Fruit fly (Drosophila melanogaster) whole organism, embryonic: ENCODE measurements around the gene Tyler.

Experiments used
- CG10321 ChIP-seq: fragments of 200-800 bp; sonication (Bioruptor generic); IDR thresholded peaks from 2 replicates; pipeline ENCODE4 v1.3.6; 2022; ENCODE audit warnings: missing biosample characterization, missing genetic modification characterization
- CG11093 ChIP-seq: fragments of 200-800 bp; sonication (Bioruptor generic); IDR thresholded peaks from 3 replicates; pipeline ENCODE4 v1.3.6; 2022; ENCODE audit warnings: missing biosample characterization, missing genetic modification characterization
- CG11247 ChIP-seq: fragments of 200-800 bp; sonication (Bioruptor generic); IDR thresholded peaks from 2 replicates; pipeline ENCODE4 v1.3.6; 2022; ENCODE audit warnings: missing biosample characterization, missing genetic modification characterization
- CG12769 ChIP-seq: fragments of 200-800 bp; sonication (Bioruptor generic); optimal IDR thresholded peaks from 2 replicates; lab custom pipeline; 2019; ENCODE audit warnings: missing biosample characterization, mild to moderate bottlenecking, missing genetic modification characterization, moderate library complexity
- CG13296 ChIP-seq: fragments of 200-800 bp; sonication (Bioruptor generic); optimal IDR thresholded peaks from 3 replicates; lab custom pipeline; 2018; ENCODE audit warnings: missing biosample characterization, mild to moderate bottlenecking, missing genetic modification characterization
- CG15269 ChIP-seq: fragments of 200-800 bp; sonication (Bioruptor generic); optimal IDR thresholded peaks from 2 replicates; lab custom pipeline; 2018; ENCODE audit warnings: missing biosample characterization, mild to moderate bottlenecking, missing genetic modification characterization, moderate library complexity
- CG1832 ChIP-seq: fragments of 200-800 bp; sonication (Bioruptor generic); optimal IDR thresholded peaks from 2 replicates; lab custom pipeline; 2017; ENCODE audit warnings: missing biosample characterization, mild to moderate bottlenecking, missing genetic modification characterization, inconsistent platforms
- CG32767 ChIP-seq: fragments of 200-800 bp; sonication (Bioruptor generic); IDR thresholded peaks from 2 replicates; pipeline ENCODE4 v1.3.6; 2022; ENCODE audit warnings: missing biosample characterization, missing genetic modification characterization
- CG33557 ChIP-seq: fragments of 200-800 bp; sonication (Bioruptor generic); optimal IDR thresholded peaks from 2 replicates; lab custom pipeline; 2019; ENCODE audit warnings: missing biosample characterization, mild to moderate bottlenecking, missing genetic modification characterization, moderate library complexity
- CG3995 ChIP-seq: fragments of 200-800 bp; sonication (Bioruptor generic); optimal IDR thresholded peaks from 3 replicates; lab custom pipeline; 2016; ENCODE audit warnings: missing biosample characterization, missing genetic modification characterization
- CG42726 ChIP-seq: fragments of 200-800 bp; sonication (Bioruptor generic); IDR thresholded peaks from 2 replicates; pipeline ENCODE4 v1.3.6; 2022; ENCODE audit warnings: missing biosample characterization, missing genetic modification characterization; ENCODE audit not compliant: partially characterized antibody
- CG7357 ChIP-seq: fragments of 200-800 bp; sonication (Bioruptor generic); IDR thresholded peaks from 3 replicates; pipeline ENCODE4 v1.3.6; 2022; ENCODE audit warnings: missing biosample characterization, missing genetic modification characterization
- CG7928 ChIP-seq: fragments of 200-800 bp; sonication (Bioruptor generic); optimal IDR thresholded peaks from 2 replicates; lab custom pipeline; 2017; ENCODE audit warnings: missing biosample characterization, mild to moderate bottlenecking, missing genetic modification characterization
- CG7963 ChIP-seq: fragments of 200-800 bp; sonication (Bioruptor generic); IDR thresholded peaks from 3 replicates; pipeline ENCODE4 v1.3.6; 2022; ENCODE audit warnings: missing biosample characterization, missing genetic modification characterization; ENCODE audit not compliant: partially characterized antibody
- CG8478 ChIP-seq: fragments of >200 bp; optimal IDR thresholded peaks from 2 replicates; lab custom pipeline; 2018
- Dbx ChIP-seq: fragments of 200-800 bp; sonication (Bioruptor generic); IDR thresholded peaks from 3 replicates; pipeline ENCODE4 v1.3.6; 2022; ENCODE audit warnings: missing biosample characterization, missing genetic modification characterization
- Dll ChIP-seq: fragments of 200-800 bp; sonication (Bioruptor generic); IDR thresholded peaks from 4 replicates; pipeline ENCODE4 v1.3.6; 2022; ENCODE audit warnings: missing biosample characterization, missing genetic modification characterization; ENCODE audit not compliant: partially characterized antibody
- Eip74EF ChIP-seq, 2 experiments: fragments of 200-800 bp in 1 of 2; fragments of >200 bp in 1 of 2; sonication (Bioruptor generic) in 1 of 2; optimal IDR thresholded peaks; 2 replicates each; lab custom pipeline; 2017 to 2019; ENCODE audit warnings: missing biosample characterization in 2 of 2, missing genetic modification characterization in 2 of 2, mild to moderate bottlenecking in 1 of 2, moderate library complexity in 1 of 2
- HmgZ ChIP-seq: fragments of 200-800 bp; sonication (Bioruptor generic); optimal IDR thresholded peaks from 2 replicates; lab custom pipeline; 2018; ENCODE audit warnings: missing biosample characterization, mild to moderate bottlenecking, missing genetic modification characterization
- Hr51 ChIP-seq, 2 experiments: fragments of 200-800 bp; sonication (Bioruptor generic); optimal IDR thresholded peaks; 2 replicates in 1 of 2; 3 replicates in 1 of 2; lab custom pipeline; 2016 to 2018; ENCODE audit warnings: missing biosample characterization in 2 of 2, missing genetic modification characterization in 2 of 2, mild to moderate bottlenecking in 1 of 2, moderate library complexity in 1 of 2
- MESR4 ChIP-seq: fragments of 200-800 bp; sonication (Bioruptor generic); optimal IDR thresholded peaks from 2 replicates; lab custom pipeline; 2018; ENCODE audit warnings: missing biosample characterization, mild to moderate bottlenecking, missing genetic modification characterization, moderate library complexity
- MTF-1 ChIP-seq: fragments of 200-800 bp; sonication (Bioruptor generic); optimal IDR thresholded peaks from 2 replicates; lab custom pipeline; 2018; ENCODE audit warnings: missing biosample characterization, mild to moderate bottlenecking, missing genetic modification characterization, borderline replicate concordance
- Med ChIP-seq: fragments of 200-800 bp; sonication (Bioruptor generic); peaks from one replicate; lab custom pipeline; 2016; ENCODE audit warnings: missing biosample characterization, missing genetic modification characterization, mild to moderate bottlenecking, inconsistent platforms, moderate library complexity
- Nf-YC ChIP-seq: fragments of 200-800 bp; optimal IDR thresholded peaks from 3 replicates; lab custom pipeline; 2019; ENCODE audit warnings: missing biosample characterization, mild to moderate bottlenecking, missing genetic modification characterization, moderate library complexity
- Stat92E ChIP-seq, 3 experiments: fragments of >200 bp in 2 of 3; fragments of 200-800 bp in 1 of 3; sonication (Bioruptor generic) in 1 of 3; optimal IDR thresholded peaks; 2 replicates each; lab custom pipeline; 2017 to 2019; ENCODE audit warnings: missing biosample characterization in 3 of 3, missing genetic modification characterization in 3 of 3, mild to moderate bottlenecking in 1 of 3, moderate library complexity in 1 of 3
- ase ChIP-seq: fragments of 200-800 bp; sonication (Bioruptor generic); IDR thresholded peaks from 3 replicates; pipeline ENCODE4 v1.3.6; 2022; ENCODE audit warnings: missing biosample characterization, missing genetic modification characterization
- bowl ChIP-seq: fragments of 200-800 bp; sonication (Bioruptor generic); IDR thresholded peaks from 2 replicates; pipeline ENCODE4 v1.3.6; 2022; ENCODE audit warnings: missing biosample characterization, missing genetic modification characterization
- cg ChIP-seq: fragments of 200-800 bp; sonication (Bioruptor generic); optimal IDR thresholded peaks from 3 replicates; lab custom pipeline; 2019; ENCODE audit warnings: missing biosample characterization, mild to moderate bottlenecking, missing genetic modification characterization, moderate library complexity
- chif ChIP-seq, 2 experiments: fragments of 200-800 bp; sonication (Bioruptor generic); optimal IDR thresholded peaks; 3 replicates each; lab custom pipeline; 2016; ENCODE audit warnings: missing biosample characterization in 2 of 2, missing genetic modification characterization in 2 of 2
- chm ChIP-seq: fragments of 200-800 bp; sonication (Bioruptor generic); IDR thresholded peaks from 2 replicates; pipeline ENCODE4 v1.3.6; 2022; ENCODE audit warnings: missing biosample characterization, missing genetic modification characterization
- ci ChIP-seq: fragments of 200-800 bp; sonication (Bioruptor generic); IDR thresholded peaks from 3 replicates; pipeline ENCODE4 v1.3.6; 2022; ENCODE audit warnings: missing biosample characterization, missing genetic modification characterization
- disco-r ChIP-seq: fragments of 200-800 bp; sonication (Bioruptor generic); optimal IDR thresholded peaks from 2 replicates; lab custom pipeline; 2016; ENCODE audit warnings: missing biosample characterization, missing genetic modification characterization
- gro ChIP-seq: fragments of 200-800 bp; sonication (Bioruptor generic); optimal IDR thresholded peaks from 2 replicates; lab custom pipeline; 2016; ENCODE audit warnings: missing biosample characterization, missing genetic modification characterization
- kay ChIP-seq: fragments of 200-800 bp; sonication (Bioruptor generic); optimal IDR thresholded peaks from 2 replicates; lab custom pipeline; 2016; ENCODE audit warnings: missing biosample characterization, missing genetic modification characterization
- lola ChIP-seq, 3 experiments: fragments of >200 bp in 2 of 3; fragments of 200-800 bp in 1 of 3; sonication (Bioruptor generic) in 1 of 3; optimal IDR thresholded peaks; 2 replicates each; lab custom pipeline; 2017 to 2019; ENCODE audit warnings: missing biosample characterization in 3 of 3, missing genetic modification characterization in 3 of 3, mild to moderate bottlenecking in 1 of 3, moderate library complexity in 1 of 3
- mld ChIP-seq: fragments of 200-800 bp; sonication (Bioruptor generic); IDR thresholded peaks from 3 replicates; pipeline ENCODE4 v1.3.6; 2022; ENCODE audit warnings: missing biosample characterization, missing genetic modification characterization; ENCODE audit not compliant: partially characterized antibody
- prd ChIP-seq, 3 experiments: fragments of >200 bp in 2 of 3; fragments of 200-800 bp in 1 of 3; sonication (Bioruptor generic) in 1 of 3; optimal IDR thresholded peaks in 2 of 3; IDR thresholded peaks in 1 of 3; 2 replicates in 2 of 3; 3 replicates in 1 of 3; pipeline versions ENCODE4 v1.3.6 to Lab custom; 2017 to 2022; ENCODE audit warnings: missing biosample characterization in 1 of 3, missing genetic modification characterization in 1 of 3
- sens ChIP-seq: fragments of 200-800 bp; sonication (Bioruptor generic); peaks from one replicate; lab custom pipeline; 2016; ENCODE audit warnings: missing biosample characterization, missing genetic modification characterization
- sens-2 ChIP-seq: fragments of 200-800 bp; sonication (Bioruptor generic); IDR thresholded peaks from 2 replicates; pipeline ENCODE4 v1.3.6; 2022; ENCODE audit warnings: missing biosample characterization, missing genetic modification characterization
- seq ChIP-seq: fragments of 200-800 bp; sonication (Bioruptor generic); IDR thresholded peaks from 2 replicates; pipeline ENCODE4 v1.3.6; 2022; ENCODE audit warnings: missing biosample characterization, missing genetic modification characterization
- sug ChIP-seq: fragments of 200-800 bp; optimal IDR thresholded peaks from 2 replicates; lab custom pipeline; 2019; ENCODE audit warnings: missing biosample characterization, mild to moderate bottlenecking, missing genetic modification characterization, moderate library complexity
- tap ChIP-seq: fragments of 200-800 bp; optimal IDR thresholded peaks from 3 replicates; lab custom pipeline; 2019; ENCODE audit warnings: missing biosample characterization, mild to moderate bottlenecking, missing genetic modification characterization, moderate library complexity
- unc-4 ChIP-seq: fragments of 200-800 bp; sonication (Bioruptor generic); IDR thresholded peaks from 2 replicates; pipeline ENCODE4 v1.3.6; 2022; ENCODE audit warnings: missing biosample characterization, missing genetic modification characterization; ENCODE audit not compliant: partially characterized antibody

Tyler gene

dm6 chrX:19578908-19579647, 32.2 kb upstream of the Tyler start:
- no peak for TF ChIP-seq ase
- TF ChIP-seq Eip74EF (GFP tag; optimal IDR thresholded peaks at IDR 0.05; lab: Kevin White, UChicago), result peak in 1 of 2 experiments; percentile 2
- no peak for TF ChIP-seq Dll
- TF ChIP-seq CG8478, result peak; percentile 99
- no peak for TF ChIP-seq unc-4 (GFP tag; lab: Robert Waterston, UW)
- TF ChIP-seq kay, result no peak
- peak; percentile 92 for TF ChIP-seq CG3995 (GFP tag; lab: Kevin White, UChicago)
- no peak for TF ChIP-seq chm
- no peak for TF ChIP-seq HmgZ
- TF ChIP-seq Hr51 (GFP tag; optimal IDR thresholded peaks at IDR 0.05; lab: Kevin White, UChicago), result no peak
- TF ChIP-seq chif (GFP tag; optimal IDR thresholded peaks at IDR 0.05; lab: Kevin White, UChicago), result no peak
- peak; percentile 75 for TF ChIP-seq CG7928 (GFP tag; lab: Kevin White, UChicago)
- TF ChIP-seq sens (GFP tag; lab: Kevin White, UChicago), result peak; percentile 68
- 0 out of 2 replicates have a peak, but pooled peaks have one; percentile 8 for TF ChIP-seq seq
- TF ChIP-seq mld (GFP tag; lab: Robert Waterston, UW), result no peak
- TF ChIP-seq Dbx, result no peak
- peak; percentile 67 for TF ChIP-seq CG1832
- peak in 1 of 3 experiments; percentile 80 for TF ChIP-seq Stat92E (GFP tag; optimal IDR thresholded peaks at IDR 0.05; lab: Kevin White, UChicago)
- no peak for TF ChIP-seq prd (optimal IDR thresholded peaks at IDR 0.05; lab: Kevin White, UChicago)
- TF ChIP-seq prd (GFP tag; IDR thresholded peaks at IDR 0.05; lab: Robert Waterston, UW), result 0 out of 3 replicates have a peak, but pooled peaks have one; percentile 12
- peak; percentile 70 for TF ChIP-seq CG7357 (GFP tag; lab: Robert Waterston, UW)
- TF ChIP-seq CG11093 (GFP tag; lab: Robert Waterston, UW), result no peak
- no peak for TF ChIP-seq tap
- no peak for TF ChIP-seq CG33557 (GFP tag; lab: Kevin White, UChicago)
- no peak for TF ChIP-seq MTF-1 (GFP tag; lab: Kevin White, UChicago)
- TF ChIP-seq CG15269 (tag; lab: Kevin White, UChicago), result no peak
- no peak for TF ChIP-seq bowl (GFP tag; lab: Robert Waterston, UW)
- no peak for TF ChIP-seq CG7963 (GFP tag; lab: Robert Waterston, UW)
- TF ChIP-seq sens-2, result no peak
- 0 out of 3 replicates have a peak, but pooled peaks have one; percentile 23 for TF ChIP-seq ci (GFP tag; lab: Robert Waterston, UW)
- TF ChIP-seq disco-r (GFP tag; lab: Kevin White, UChicago), result no peak
- TF ChIP-seq CG11247 (GFP tag; lab: Robert Waterston, UW), result no peak
- TF ChIP-seq CG12769 (tag; lab: Kevin White, UChicago), result peak; percentile 78
- TF ChIP-seq Med (GFP tag; lab: Kevin White, UChicago), result peak; percentile 47
- TF ChIP-seq Nf-YC (tag; lab: Kevin White, UChicago), result no peak
- peak in 1 of 3 experiments; percentile 92 for TF ChIP-seq lola (GFP tag; optimal IDR thresholded peaks at IDR 0.05; lab: Kevin White, UChicago)
- no peak for TF ChIP-seq CG42726
- TF ChIP-seq MESR4 (GFP tag; lab: Kevin White, UChicago), result peak; percentile 71
- TF ChIP-seq CG10321 (GFP tag; lab: Robert Waterston, UW), result no peak; the same call in 1 of the 2 replicates
- TF ChIP-seq sug (tag; lab: Kevin White, UChicago), result no peak
- no peak for TF ChIP-seq gro
- TF ChIP-seq CG32767 (GFP tag; lab: Robert Waterston, UW), result 0 out of 2 replicates have a peak, but pooled peaks have one; percentile 21
- peak; percentile 95 for TF ChIP-seq cg (GFP tag; lab: Kevin White, UChicago)
- TF ChIP-seq CG13296 (GFP tag; lab: Kevin White, UChicago), result no peak
